Worm (Caenorhabditis elegans) whole organism, L2 larva: ENCODE measurements around the gene haf-1.

Experiments
- C34F6.9 ChIP-seq: fragments of 150-350 bp; optimal IDR thresholded peaks from 2 replicates; lab custom pipeline; 2014; ENCODE audit warnings: missing biosample characterization, missing genetic modification characterization
- F13H6.1 ChIP-seq: sonication (generic microtip); optimal IDR thresholded peaks from 2 replicates; lab custom pipeline; 2016; ENCODE audit warnings: missing genetic modification characterization, missing compliant biosample characterization
- R02D3.7 ChIP-seq: fragments of 150-350 bp; optimal IDR thresholded peaks from 2 replicates; lab custom pipeline; 2014; ENCODE audit warnings: missing biosample characterization, missing genetic modification characterization
- Y55F3AM.14 ChIP-seq: fragments of 200-800 bp; sonication (Bioruptor generic); optimal IDR thresholded peaks from 2 replicates; lab custom pipeline; 2018; ENCODE audit warnings: mild to moderate bottlenecking, missing genetic modification characterization, missing compliant biosample characterization
- ZK546.5 ChIP-seq: sonication (generic microtip); optimal IDR thresholded peaks from 2 replicates; lab custom pipeline; 2017; ENCODE audit warnings: missing biosample characterization, missing genetic modification characterization
- alr-1 ChIP-seq: fragments of 150-350 bp; optimal IDR thresholded peaks from 2 replicates; lab custom pipeline; 2014; ENCODE audit warnings: missing biosample characterization, missing genetic modification characterization
- ama-1 ChIP-seq: fragments of 150-350 bp; optimal IDR thresholded peaks from 2 replicates; lab custom pipeline; 2018; ENCODE audit warnings: inconsistent platforms
- blmp-1 ChIP-seq: sonication (generic microtip); optimal IDR thresholded peaks from 2 replicates; lab custom pipeline; 2017; ENCODE audit warnings: missing genetic modification characterization, mild to moderate bottlenecking, missing compliant biosample characterization, antibody characterized with exemption, moderate library complexity; ENCODE audit not compliant: insufficient read depth
- ceh-16 ChIP-seq: fragments of 150-350 bp; optimal IDR thresholded peaks from 2 replicates; lab custom pipeline; 2014; ENCODE audit warnings: missing biosample characterization, missing genetic modification characterization
- ceh-82 ChIP-seq: fragments of 150-350 bp; optimal IDR thresholded peaks from 2 replicates; lab custom pipeline; 2014; ENCODE audit warnings: missing biosample characterization, missing genetic modification characterization
- crh-2 ChIP-seq: sonication (generic microtip); optimal IDR thresholded peaks from 2 replicates; lab custom pipeline; 2017; ENCODE audit warnings: missing biosample characterization, missing genetic modification characterization
- dmd-4 ChIP-seq: sonication (generic microtip); optimal IDR thresholded peaks from 2 replicates; lab custom pipeline; 2017; ENCODE audit warnings: missing biosample characterization, missing genetic modification characterization
- egl-27 ChIP-seq: sonication (generic microtip); optimal IDR thresholded peaks from 3 replicates; lab custom pipeline; 2017; ENCODE audit warnings: missing biosample characterization, missing genetic modification reagents, missing genetic modification characterization
- elt-3 ChIP-seq: sonication (generic microtip); optimal IDR thresholded peaks from 2 replicates; lab custom pipeline; 2017; ENCODE audit warnings: missing biosample characterization, missing genetic modification characterization
- fos-1 ChIP-seq: fragments of 150-350 bp; optimal IDR thresholded peaks from 2 replicates; lab custom pipeline; 2014; ENCODE audit warnings: missing biosample characterization, missing genetic modification characterization
- gmeb-1 ChIP-seq: fragments of 150-350 bp; optimal IDR thresholded peaks from 2 replicates; lab custom pipeline; 2014; ENCODE audit warnings: missing biosample characterization, missing genetic modification characterization
- lin-11 ChIP-seq: fragments of 150-350 bp; sonication (generic microtip); optimal IDR thresholded peaks from 2 replicates; lab custom pipeline; 2014; ENCODE audit warnings: missing biosample characterization, missing genetic modification characterization, inconsistent platforms, mixed read lengths
- lin-13 ChIP-seq: fragments of 150-350 bp; optimal IDR thresholded peaks from 2 replicates; lab custom pipeline; 2014; ENCODE audit warnings: missing biosample characterization, missing genetic modification reagents, missing genetic modification characterization
- lin-39 ChIP-seq: fragments of 150-350 bp; optimal IDR thresholded peaks from 2 replicates; lab custom pipeline; 2014; ENCODE audit warnings: missing biosample characterization, missing genetic modification reagents, missing genetic modification characterization
- lsy-2 ChIP-seq, 2 experiments: fragments of 150-350 bp in 1 of 2; sonication (generic microtip) in 1 of 2; optimal IDR thresholded peaks; 2 replicates each; lab custom pipeline; 2014 to 2017; ENCODE audit warnings: missing biosample characterization in 2 of 2, missing genetic modification characterization in 2 of 2
- mab-5 ChIP-seq: fragments of 150-350 bp; optimal IDR thresholded peaks from 2 replicates; lab custom pipeline; 2014; ENCODE audit warnings: missing biosample characterization, missing genetic modification characterization
- mbf-1 ChIP-seq: sonication (generic microtip); optimal IDR thresholded peaks from 2 replicates; lab custom pipeline; 2017; ENCODE audit warnings: missing biosample characterization, missing genetic modification characterization
- mdl-1 ChIP-seq, 2 experiments: fragments of 150-350 bp in 1 of 2; sonication (generic microtip) in 1 of 2; optimal IDR thresholded peaks; 2 replicates each; lab custom pipeline; 2017; ENCODE audit warnings: missing biosample characterization in 2 of 2, missing genetic modification characterization in 2 of 2
- nhr-10 ChIP-seq: sonication (generic microtip); optimal IDR thresholded peaks from 2 replicates; lab custom pipeline; 2017; ENCODE audit warnings: missing biosample characterization, missing genetic modification characterization
- nhr-11 ChIP-seq: fragments of 150-350 bp; optimal IDR thresholded peaks from 2 replicates; lab custom pipeline; 2014; ENCODE audit warnings: missing biosample characterization, missing genetic modification characterization
- nhr-12 ChIP-seq: fragments of 150-350 bp; optimal IDR thresholded peaks from 2 replicates; lab custom pipeline; 2014; ENCODE audit warnings: missing biosample characterization, missing genetic modification characterization
- nhr-129 ChIP-seq: fragments of 150-350 bp; optimal IDR thresholded peaks from 2 replicates; lab custom pipeline; 2014; ENCODE audit warnings: missing biosample characterization, missing genetic modification characterization
- nhr-21 ChIP-seq: fragments of 150-350 bp; optimal IDR thresholded peaks from 2 replicates; lab custom pipeline; 2014; ENCODE audit warnings: missing biosample characterization, missing genetic modification characterization
- nhr-23 ChIP-seq: fragments of 150-350 bp; optimal IDR thresholded peaks from 2 replicates; lab custom pipeline; 2014; ENCODE audit warnings: missing biosample characterization, missing genetic modification reagents, missing genetic modification characterization
- nhr-25 ChIP-seq: fragments of 150-350 bp; sonication (generic microtip); optimal IDR thresholded peaks from 3 replicates; lab custom pipeline; 2014; ENCODE audit warnings: missing biosample characterization, missing genetic modification characterization
- nhr-77 ChIP-seq: fragments of 150-350 bp; optimal IDR thresholded peaks from 2 replicates; lab custom pipeline; 2014; ENCODE audit warnings: missing biosample characterization, missing genetic modification characterization
- peb-1 ChIP-seq: fragments of 150-350 bp; optimal IDR thresholded peaks from 2 replicates; lab custom pipeline; 2014; ENCODE audit warnings: missing biosample characterization, missing genetic modification characterization
- sem-4 ChIP-seq: fragments of 150-350 bp; optimal IDR thresholded peaks from 2 replicates; lab custom pipeline; 2014; ENCODE audit warnings: missing biosample characterization, missing genetic modification reagents, missing genetic modification characterization
- sma-9 ChIP-seq, 2 experiments: fragments of 150-350 bp in 1 of 2; sonication (generic microtip) in 1 of 2; optimal IDR thresholded peaks; 2 replicates each; lab custom pipeline; 2014 to 2016; ENCODE audit warnings: missing genetic modification characterization in 2 of 2, mild to moderate bottlenecking in 1 of 2, missing biosample characterization in 1 of 2, missing compliant biosample characterization in 1 of 2, missing genetic modification reagents in 1 of 2, moderate library complexity in 1 of 2
- snpc-4 ChIP-seq: fragments of 150-350 bp; optimal IDR thresholded peaks from 2 replicates; lab custom pipeline; 2014; ENCODE audit warnings: missing biosample characterization, missing genetic modification characterization
- unc-39 ChIP-seq: fragments of 150-350 bp; optimal IDR thresholded peaks from 2 replicates; lab custom pipeline; 2014; ENCODE audit warnings: missing biosample characterization, missing genetic modification characterization
- unc-55 ChIP-seq: fragments of 150-350 bp; sonication (generic microtip); optimal IDR thresholded peaks from 3 replicates; lab custom pipeline; 2014; ENCODE audit warnings: missing biosample characterization, missing genetic modification reagents, missing genetic modification characterization
- zag-1 ChIP-seq: fragments of 150-350 bp; optimal IDR thresholded peaks from 2 replicates; lab custom pipeline; 2014; ENCODE audit warnings: missing biosample characterization, missing genetic modification characterization
- ztf-1 ChIP-seq: fragments of 200-800 bp; sonication (Bioruptor generic); conservative IDR thresholded peaks from 2 replicates; pipeline ENCODE4 v1.3.6; 2022; ENCODE audit warnings: missing genetic modification characterization, missing compliant biosample characterization
- ztf-4 ChIP-seq: fragments of 150-350 bp; optimal IDR thresholded peaks from 2 replicates; lab custom pipeline; 2014; ENCODE audit warnings: missing biosample characterization, missing genetic modification characterization

Gene haf-1

ce11 chrIV:17376127-17376526 is at the start of gene haf-1:
haf-1 (plus strand) TSS chrIV:17376427.
- TF ChIP-seq R02D3.7 (no peak), nhr-21 (tag; lab: Kevin White, UChicago) (no peak), ZK546.5 (tag; lab: Kevin White, UChicago) (no peak), Y55F3AM.14 (GFP tag; lab: Kevin White, UChicago) (no peak), lin-39 (no peak), nhr-25 (tag; lab: Kevin White, UChicago) (no peak)

ce11 chrIV:17328834-17329233 is 47.4 kb upstream of the haf-1 start, which contains the start of gene ceh-88:
ceh-88 (plus strand) TSS chrIV:17329188.
- TF ChIP-seq C34F6.9 (tag; lab: Kevin White, UChicago), result peak; percentile 37
- no peak for TF ChIP-seq lin-11 (tag; lab: Kevin White, UChicago)

ce11 chrIV:17331100-17331577 is 45.1 kb upstream of the haf-1 start, which contains the start of gene C49C3.6:
C49C3.6 (plus strand) TSS chrIV:17331527.
- TF ChIP-seq unc-55 (GFP tag; lab: Kevin White, UChicago) (peak; percentile 29), sem-4 (tag; lab: Kevin White, UChicago) (no peak), lsy-2 (tag; optimal IDR thresholded peaks at IDR 0.05; lab: Kevin White, UChicago) (peak in 1 of 2 experiments; percentile 36), nhr-25 (tag; lab: Kevin White, UChicago) (peak; percentile 12), lin-13 (peak; percentile 14), nhr-11 (tag; lab: Kevin White, UChicago) (no peak), C34F6.9 (tag; lab: Kevin White, UChicago) (peak; percentile 31)
- TF ChIP-seq, all 48 proteins: peak for 5

- TF ChIP-seq sem-4 (tag; lab: Kevin White, UChicago), result no peak
- no peak for TF ChIP-seq ceh-82
- no peak for TF ChIP-seq nhr-25 (tag; lab: Kevin White, UChicago)
- TF ChIP-seq ceh-16 (tag; lab: Kevin White, UChicago), result no peak
- no peak for TF ChIP-seq lsy-2 (tag; optimal IDR thresholded peaks at IDR 0.05; lab: Kevin White, UChicago)
- TF ChIP-seq fos-1 (tag; lab: Kevin White, UChicago), result no peak
- TF ChIP-seq blmp-1 (tag; lab: Kevin White, UChicago), result no peak
Measured at ce11 chrIV:17332261-17332660, 44.0 kb upstream of the haf-1 start, which contains the start of gene C49C3.7. C49C3.7 (plus strand) TSS chrIV:17332561.

ce11 chrIV:17333542-17334281 is 42.5 kb upstream of the haf-1 start, which contains the start of gene C49C3.15:
C49C3.15 (plus strand) TSS chrIV:17334231.
- TF ChIP-seq Y55F3AM.14 (GFP tag; lab: Kevin White, UChicago), result no peak
- no peak for TF ChIP-seq gmeb-1 (tag; lab: Kevin White, UChicago)
- TF ChIP-seq unc-39 (tag; lab: Kevin White, UChicago), result no peak
- TF ChIP-seq ama-1 (lab: Kevin White, UChicago), result no peak
- no peak for TF ChIP-seq nhr-12 (tag; lab: Kevin White, UChicago)
- TF ChIP-seq ztf-1 (GFP tag; lab: Robert Waterston, UW), result no peak
- TF ChIP-seq snpc-4 (tag; lab: Kevin White, UChicago), result no peak
- TF ChIP-seq lsy-2 (tag; optimal IDR thresholded peaks at IDR 0.05; lab: Kevin White, UChicago), result peak in 1 of 2 experiments; percentile 65
- TF ChIP-seq nhr-25 (tag; lab: Kevin White, UChicago), result no peak
- no peak for TF ChIP-seq F13H6.1 (tag; lab: Kevin White, UChicago)
- TF ChIP-seq mbf-1 (tag; lab: Kevin White, UChicago), result no peak
- TF ChIP-seq nhr-21 (tag; lab: Kevin White, UChicago), result no peak
- TF ChIP-seq lin-13, result no peak
- TF ChIP-seq nhr-23 (tag; lab: Kevin White, UChicago), result no peak
- TF ChIP-seq ztf-4 (tag; lab: Kevin White, UChicago), result no peak
- TF ChIP-seq sem-4 (tag; lab: Kevin White, UChicago), result no peak
- no peak for TF ChIP-seq nhr-10 (tag; lab: Kevin White, UChicago)
- no peak for TF ChIP-seq dmd-4
- no peak for TF ChIP-seq nhr-77
- TF ChIP-seq nhr-11 (tag; lab: Kevin White, UChicago), result no peak
- TF ChIP-seq alr-1 (tag; lab: Kevin White, UChicago), result no peak
- peak; percentile 73 for TF ChIP-seq C34F6.9 (tag; lab: Kevin White, UChicago)
- TF ChIP-seq zag-1, result no peak
- no peak for TF ChIP-seq elt-3
- no peak for TF ChIP-seq peb-1
- no peak for TF ChIP-seq blmp-1 (tag; lab: Kevin White, UChicago)
- TF ChIP-seq mab-5 (tag; lab: Kevin White, UChicago), result no peak
- no peak for TF ChIP-seq ceh-82
- TF ChIP-seq nhr-129 (tag; lab: Kevin White, UChicago), result peak; percentile 41
- TF ChIP-seq R02D3.7, result no peak
- TF ChIP-seq lin-11 (tag; lab: Kevin White, UChicago), result no peak
- no peak for TF ChIP-seq lin-39
- peak; percentile 62 for TF ChIP-seq crh-2 (tag; lab: Kevin White, UChicago)
- TF ChIP-seq ceh-16 (tag; lab: Kevin White, UChicago), result no peak
- TF ChIP-seq mdl-1 (tag; optimal IDR thresholded peaks at IDR 0.05; lab: Kevin White, UChicago), result no peak
- no peak for TF ChIP-seq ZK546.5 (tag; lab: Kevin White, UChicago)
- TF ChIP-seq sma-9 (GFP tag; optimal IDR thresholded peaks at IDR 0.05; lab: Kevin White, UChicago), result no peak
- no peak for TF ChIP-seq sma-9 (tag; optimal IDR thresholded peaks at IDR 0.05; lab: Kevin White, UChicago)
- TF ChIP-seq egl-27 (tag; lab: Kevin White, UChicago), result no peak
